Fruit fly (Drosophila melanogaster) whole organism, embryonic: ENCODE data around the gene Fatp1.

Source experiments
- Abd-B ChIP-seq: fragments of 200-800 bp; sonication (Bioruptor generic); optimal IDR thresholded peaks from 2 replicates; lab custom pipeline; 2018; ENCODE audit warnings: missing biosample characterization, mild to moderate bottlenecking, missing genetic modification characterization, moderate library complexity
- Adf1 ChIP-seq: fragments of 200-800 bp; sonication (Bioruptor generic); IDR thresholded peaks from 2 replicates; pipeline ENCODE4 v1.3.6; 2022; ENCODE audit warnings: missing biosample characterization, missing genetic modification characterization
- B-H1 ChIP-seq: fragments of 200-800 bp; sonication (Bioruptor generic); IDR thresholded peaks from 3 replicates; pipeline ENCODE4 v1.3.6; 2022; ENCODE audit warnings: missing biosample characterization, missing genetic modification characterization
- CG11504 ChIP-seq: fragments of 200-800 bp; sonication (Bioruptor generic); optimal IDR thresholded peaks from 3 replicates; lab custom pipeline; 2019; ENCODE audit warnings: missing biosample characterization, mild to moderate bottlenecking, missing genetic modification characterization, moderate library complexity
- CG30020 ChIP-seq: fragments of 200-800 bp; optimal IDR thresholded peaks from 2 replicates; lab custom pipeline; 2019; ENCODE audit warnings: missing biosample characterization, mild to moderate bottlenecking, missing genetic modification characterization, moderate library complexity
- CG3281 ChIP-seq: fragments of 200-800 bp; sonication (Bioruptor generic); optimal IDR thresholded peaks from 3 replicates; lab custom pipeline; 2017; ENCODE audit warnings: missing biosample characterization, mild to moderate bottlenecking, missing genetic modification characterization
- CG3726 ChIP-seq: fragments of 200-800 bp; sonication (Bioruptor generic); IDR thresholded peaks from 3 replicates; pipeline ENCODE4, ENCODE4 v1.3.6; 2022; ENCODE audit warnings: missing biosample characterization, missing genetic modification characterization
- CG4404 ChIP-seq: fragments of 200-800 bp; sonication (Bioruptor generic); IDR thresholded peaks from 2 replicates; pipeline ENCODE4 v1.3.6; 2022; ENCODE audit warnings: missing biosample characterization, missing genetic modification characterization
- CG5180 ChIP-seq: fragments of 200-800 bp; sonication (Bioruptor generic); optimal IDR thresholded peaks from 3 replicates; lab custom pipeline; 2017; ENCODE audit warnings: missing biosample characterization, missing genetic modification characterization, mild to moderate bottlenecking, moderate library complexity, missing genetic modification reagents
- CG6654 ChIP-seq: fragments of 200-800 bp; sonication (Bioruptor generic); optimal IDR thresholded peaks from 2 replicates; lab custom pipeline; 2017; ENCODE audit warnings: missing biosample characterization, mild to moderate bottlenecking, missing genetic modification characterization
- CG6813 ChIP-seq: fragments of 200-800 bp; sonication (Bioruptor generic); optimal IDR thresholded peaks from 2 replicates; lab custom pipeline; 2017; ENCODE audit warnings: missing biosample characterization, missing genetic modification characterization, mild to moderate bottlenecking, moderate library complexity, missing genetic modification reagents
- CG8089 ChIP-seq: fragments of 200-800 bp; sonication (Bioruptor generic); optimal IDR thresholded peaks from 3 replicates; lab custom pipeline; 2016; ENCODE audit warnings: missing biosample characterization, missing genetic modification characterization
- CG8944 ChIP-seq: fragments of 200-800 bp; sonication (Bioruptor generic); optimal IDR thresholded peaks from 3 replicates; lab custom pipeline; 2016; ENCODE audit warnings: missing biosample characterization, missing genetic modification characterization
- CG9609 ChIP-seq: fragments of 200-800 bp; sonication (Bioruptor generic); optimal IDR thresholded peaks from 3 replicates; lab custom pipeline; 2016; ENCODE audit warnings: missing biosample characterization, missing genetic modification characterization
- CG9817 ChIP-seq: fragments of 200-800 bp; sonication (Bioruptor generic); optimal IDR thresholded peaks from 2 replicates; lab custom pipeline; 2018; ENCODE audit warnings: missing biosample characterization, mild to moderate bottlenecking, missing genetic modification characterization, moderate library complexity
- CG9876 ChIP-seq: fragments of 200-800 bp; sonication (Bioruptor generic); optimal IDR thresholded peaks from 2 replicates; lab custom pipeline; 2016; ENCODE audit warnings: missing biosample characterization, missing genetic modification characterization
- D ChIP-seq, 2 experiments: fragments of 200-800 bp in 1 of 2; fragments of >200 bp in 1 of 2; sonication (Bioruptor generic) in 1 of 2; optimal IDR thresholded peaks; 2 replicates in 1 of 2; 3 replicates in 1 of 2; lab custom pipeline; 2017; ENCODE audit warnings: mild to moderate bottlenecking in 1 of 2, missing biosample characterization in 1 of 2, missing genetic modification characterization in 1 of 2, missing genetic modification reagents in 1 of 2
- Dp ChIP-seq: fragments of 200-800 bp; sonication (Bioruptor generic); optimal IDR thresholded peaks from 2 replicates; lab custom pipeline; 2018; ENCODE audit warnings: missing biosample characterization, mild to moderate bottlenecking, missing genetic modification characterization, moderate library complexity
- HLH3B ChIP-seq: fragments of 200-800 bp; sonication (Bioruptor generic); IDR thresholded peaks from 2 replicates; pipeline ENCODE4 v1.3.6; 2022; ENCODE audit warnings: missing biosample characterization, missing genetic modification characterization
- Hr78 ChIP-seq, 2 experiments: fragments of 200-800 bp in 1 of 2; fragments of >200 bp in 1 of 2; sonication (Bioruptor generic) in 1 of 2; optimal IDR thresholded peaks; 2 replicates each; lab custom pipeline; 2017 to 2019; ENCODE audit warnings: missing biosample characterization in 2 of 2, missing genetic modification characterization in 2 of 2, mild to moderate bottlenecking in 1 of 2, moderate library complexity in 1 of 2
- Myb ChIP-seq: fragments of 200-800 bp; sonication (Bioruptor generic); optimal IDR thresholded peaks from 2 replicates; lab custom pipeline; 2016; ENCODE audit warnings: missing biosample characterization, missing genetic modification characterization
- NC2α ChIP-seq: fragments of 200-800 bp; sonication (Bioruptor generic); optimal IDR thresholded peaks from 2 replicates; lab custom pipeline; 2016; ENCODE audit warnings: missing biosample characterization, missing genetic modification characterization
- Sry-δ ChIP-seq: fragments of 200-800 bp; sonication (Bioruptor generic); optimal IDR thresholded peaks from 2 replicates; lab custom pipeline; 2016; ENCODE audit warnings: missing biosample characterization, missing genetic modification characterization
- TFAM ChIP-seq: fragments of 200-800 bp; sonication (Bioruptor generic); optimal IDR thresholded peaks from 2 replicates; lab custom pipeline; 2017; ENCODE audit warnings: missing biosample characterization, missing genetic modification characterization, inconsistent platforms
- ara ChIP-seq: fragments of 200-800 bp; sonication (Bioruptor generic); IDR thresholded peaks from 2 replicates; pipeline ENCODE4 v1.3.6; 2022; ENCODE audit warnings: missing biosample characterization, missing genetic modification characterization
- ato ChIP-seq: fragments of 200-800 bp; sonication (Bioruptor generic); IDR thresholded peaks from 2 replicates; pipeline ENCODE4 v1.3.6; 2022; ENCODE audit warnings: missing biosample characterization, missing genetic modification characterization; ENCODE audit not compliant: partially characterized antibody
- az2 ChIP-seq: fragments of 200-800 bp; sonication (Bioruptor generic); optimal IDR thresholded peaks from 3 replicates; lab custom pipeline; 2016; ENCODE audit warnings: missing biosample characterization, missing genetic modification characterization
- cato ChIP-seq: fragments of 200-800 bp; sonication (Bioruptor generic); optimal IDR thresholded peaks from 2 replicates; lab custom pipeline; 2016; ENCODE audit warnings: missing biosample characterization, missing genetic modification characterization, borderline replicate concordance
- cg ChIP-seq: fragments of 200-800 bp; sonication (Bioruptor generic); optimal IDR thresholded peaks from 3 replicates; lab custom pipeline; 2019; ENCODE audit warnings: missing biosample characterization, mild to moderate bottlenecking, missing genetic modification characterization, moderate library complexity
- chm ChIP-seq: fragments of 200-800 bp; sonication (Bioruptor generic); IDR thresholded peaks from 2 replicates; pipeline ENCODE4 v1.3.6; 2022; ENCODE audit warnings: missing biosample characterization, missing genetic modification characterization
- corto ChIP-seq: fragments of 200-800 bp; sonication (Bioruptor generic); optimal IDR thresholded peaks from 2 replicates; lab custom pipeline; 2016; ENCODE audit warnings: missing biosample characterization, mild to moderate bottlenecking, missing genetic modification characterization, moderate library complexity
- croc ChIP-seq: fragments of 200-800 bp; sonication (Bioruptor generic); conservative IDR thresholded peaks from 3 replicates; pipeline ENCODE4 v1.3.6; 2022; ENCODE audit warnings: missing biosample characterization, missing genetic modification characterization
- disco-r ChIP-seq: fragments of 200-800 bp; sonication (Bioruptor generic); optimal IDR thresholded peaks from 2 replicates; lab custom pipeline; 2016; ENCODE audit warnings: missing biosample characterization, missing genetic modification characterization
- emc ChIP-seq: fragments of 200-800 bp; sonication (Bioruptor generic); optimal IDR thresholded peaks from 2 replicates; lab custom pipeline; 2016; ENCODE audit warnings: missing biosample characterization, missing genetic modification characterization
- eve ChIP-seq, 2 experiments: fragments of >200 bp; optimal IDR thresholded peaks; 2 replicates each; lab custom pipeline; 2017; ENCODE audit warnings: missing biosample characterization in 2 of 2, missing genetic modification characterization in 2 of 2
- fru ChIP-seq: fragments of >200 bp; optimal IDR thresholded peaks from 2 replicates; lab custom pipeline; 2017
- ftz-f1 ChIP-seq: fragments of 200-800 bp; sonication (Bioruptor generic); optimal IDR thresholded peaks from 2 replicates; lab custom pipeline; 2016; ENCODE audit warnings: missing biosample characterization, missing genetic modification characterization
- gsb ChIP-seq: fragments of 200-800 bp; sonication (Bioruptor generic); IDR thresholded peaks from 2 replicates; pipeline ENCODE4 v1.3.6; 2022; ENCODE audit warnings: missing biosample characterization, missing genetic modification characterization
- nerfin-2 ChIP-seq: fragments of 200-800 bp; sonication (Bioruptor generic); IDR thresholded peaks from 2 replicates; pipeline ENCODE4 v1.3.6; 2022; ENCODE audit warnings: missing biosample characterization, missing genetic modification characterization; ENCODE audit not compliant: partially characterized antibody
- pfk ChIP-seq: fragments of 200-800 bp; sonication (Bioruptor generic); optimal IDR thresholded peaks from 2 replicates; lab custom pipeline; 2018; ENCODE audit warnings: missing biosample characterization, mild to moderate bottlenecking, missing genetic modification characterization, moderate library complexity
- sisA ChIP-seq: fragments of 200-800 bp; sonication (Bioruptor generic); IDR thresholded peaks from 2 replicates; pipeline ENCODE4 v1.3.6; 2022; ENCODE audit warnings: missing biosample characterization, missing genetic modification characterization

Fatp1 gene

dm6 chr2L:10476879-10477278, 40.1 kb downstream of the Fatp1 start, which contains the start of gene RluA-2 (continued):
- no peak for TF ChIP-seq CG9609 (GFP tag; lab: Kevin White, UChicago)
- TF ChIP-seq Sry-δ (GFP tag; lab: Kevin White, UChicago), result no peak
- TF ChIP-seq CG6654 (GFP tag; lab: Kevin White, UChicago), result no peak
- TF ChIP-seq gsb (GFP tag; lab: Robert Waterston, UW), result no peak
- no peak for TF ChIP-seq az2
- TF ChIP-seq Adf1, result no peak
- TF ChIP-seq NC2α, result no peak
- no peak for TF ChIP-seq disco-r (GFP tag; lab: Kevin White, UChicago)
- peak; percentile 49 for TF ChIP-seq Dp
- no peak for TF ChIP-seq pfk
- TF ChIP-seq D (optimal IDR thresholded peaks at IDR 0.05; lab: Kevin White, UChicago), result no peak
- no peak for TF ChIP-seq D (GFP tag; optimal IDR thresholded peaks at IDR 0.05; lab: Kevin White, UChicago)
- TF ChIP-seq CG8089 (GFP tag; lab: Kevin White, UChicago), result no peak
- TF ChIP-seq CG3726 (GFP tag; lab: Robert Waterston, UW), result no peak
- TF ChIP-seq CG30020 (tag; lab: Kevin White, UChicago), result no peak
- TF ChIP-seq cato, result no peak
- no peak for TF ChIP-seq ato
- TF ChIP-seq corto, result no peak
- no peak for TF ChIP-seq cg (GFP tag; lab: Kevin White, UChicago)
- no peak for TF ChIP-seq Abd-B (GFP tag; lab: Kevin White, UChicago)
- TF ChIP-seq B-H1 (GFP tag; lab: Robert Waterston, UW), result no peak
- no peak for TF ChIP-seq fru
- no peak for TF ChIP-seq croc
- TF ChIP-seq CG11504, result no peak
- TF ChIP-seq chm (GFP tag; lab: Robert Waterston, UW), result no peak
- TF ChIP-seq Hr78 (GFP tag; optimal IDR thresholded peaks at IDR 0.05; lab: Kevin White, UChicago), result no peak
- TF ChIP-seq CG4404 (GFP tag; lab: Robert Waterston, UW), result no peak
- TF ChIP-seq ara (GFP tag; lab: Robert Waterston, UW), result no peak
- no peak for TF ChIP-seq CG9817 (tag; lab: Kevin White, UChicago)
- TF ChIP-seq ftz-f1 (GFP tag; lab: Kevin White, UChicago), result no peak
- peak in 1 of 2 experiments; percentile 26 for TF ChIP-seq eve (GFP tag; optimal IDR thresholded peaks at IDR 0.05; lab: Kevin White, UChicago)
- TF ChIP-seq emc, result no peak
- TF ChIP-seq nerfin-2 (GFP tag; lab: Robert Waterston, UW), result no peak
- TF ChIP-seq CG9876 (GFP tag; lab: Kevin White, UChicago), result no peak
- TF ChIP-seq Myb (GFP tag; lab: Kevin White, UChicago), result peak; percentile 81
- TF ChIP-seq TFAM, result no peak
- TF ChIP-seq CG6813 (GFP tag; lab: Kevin White, UChicago), result no peak
- no peak for TF ChIP-seq CG3281 (GFP tag; lab: Kevin White, UChicago)

DNA sequence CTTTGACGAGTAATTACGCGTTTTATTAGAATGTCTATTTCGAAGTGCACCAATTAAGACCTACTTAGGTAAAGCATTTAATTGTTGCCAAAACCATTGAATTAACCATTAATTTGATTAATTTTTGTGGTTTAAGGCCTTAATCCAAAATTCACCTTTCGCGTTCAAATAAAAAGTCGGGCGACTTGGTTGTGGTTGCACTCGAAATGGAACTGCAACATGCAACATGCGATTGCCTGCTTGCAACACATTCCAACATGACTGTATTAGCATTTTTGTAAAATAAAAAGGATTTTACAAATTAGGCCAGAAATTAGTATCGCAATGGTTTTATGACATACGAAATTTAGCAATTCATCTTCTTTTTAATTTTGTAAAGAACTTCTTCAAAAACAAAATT, 42.2 kb downstream of the Fatp1 start:
- TF ChIP-seq HLH3B (no peak), CG5180 (GFP tag; lab: Kevin White, UChicago) (peak; percentile 91), CG8944 (GFP tag; lab: Kevin White, UChicago) (no peak), sisA (no peak)
